Worm (Caenorhabditis elegans): ENCODE measurements around the gene F53B7.7.

DNA sequence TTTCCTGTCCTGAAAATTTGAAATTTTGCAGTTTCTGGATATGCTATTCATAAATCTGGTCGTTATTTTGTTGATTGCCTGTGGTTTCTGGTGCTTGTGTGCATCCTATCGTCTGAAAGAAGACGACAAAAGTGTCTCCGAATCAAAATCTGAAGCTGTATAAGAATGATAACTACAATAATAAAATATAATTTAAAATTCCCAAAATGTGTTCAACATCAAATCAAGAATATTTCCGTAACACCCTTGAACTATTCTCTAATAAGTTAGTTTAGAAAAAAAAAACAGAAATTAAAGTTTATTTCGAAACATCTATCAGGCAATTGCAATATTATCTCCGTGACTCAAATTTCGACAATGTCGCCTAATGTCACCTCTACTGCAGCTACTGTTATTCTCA lies 41.6 kb downstream of the F53B7.7 start, which contains the start of gene C45B11.8:
- TF ChIP-seq nhr-237 (tag; optimal IDR thresholded peaks at IDR 0.05) = no peak
- no peak for TF ChIP-seq snpc-4 (tag; optimal IDR thresholded peaks at IDR 0.05)
- no peak for TF ChIP-seq elt-1 (tag; optimal IDR thresholded peaks at IDR 0.05)
- no peak for TF ChIP-seq unc-39 (tag; optimal IDR thresholded peaks at IDR 0.05)
- no peak for TF ChIP-seq mml-1 (tag; optimal IDR thresholded peaks at IDR 0.05)

Measured in whole organism, L3 larva.